Fruit fly (Drosophila melanogaster): ENCODE measurements around the gene RpS5a.
A peak's percentile ranks its signal among the peaks of the same experiment; 100 is the strongest.

Gene RpS5a

DNA sequence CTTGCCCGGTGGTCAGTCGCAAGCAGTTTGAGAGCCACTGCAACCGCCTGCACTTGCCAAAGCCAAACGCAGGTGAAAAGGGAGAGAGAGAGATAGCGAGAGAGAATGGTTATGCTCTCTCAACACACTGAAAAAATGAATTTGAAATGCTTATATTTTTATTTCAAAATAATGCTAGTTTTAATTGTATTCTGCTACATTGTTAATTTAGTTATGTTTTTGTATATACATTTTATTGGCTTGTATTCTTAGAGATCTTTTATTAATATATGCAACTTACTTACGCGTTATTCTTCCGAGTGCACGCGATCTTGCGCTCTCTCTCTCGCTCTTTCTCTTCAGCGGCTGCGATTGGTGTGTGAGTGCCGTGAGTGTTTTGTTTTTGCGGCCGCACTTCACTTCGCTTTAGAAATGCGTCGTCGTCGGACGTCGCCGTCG lies 30.4 kb upstream of the RpS5a start (continued):
- peak; percentile 94 for TF ChIP-seq nom (GFP tag; optimal IDR thresholded peaks at IDR 0.05)
- no peak for TF ChIP-seq nerfin-2 (GFP tag; IDR thresholded peaks at IDR 0.05; ENCODE audit: partially characterized antibody)
- no peak for TF ChIP-seq Hmr (GFP tag; optimal IDR thresholded peaks at IDR 0.05)
- TF ChIP-seq corto (GFP tag; optimal IDR thresholded peaks at IDR 0.05): peak; percentile 98
- TF ChIP-seq CG7928 (GFP tag; optimal IDR thresholded peaks at IDR 0.05): peak; percentile 64
- peak; percentile 99 for TF ChIP-seq sim (GFP tag; IDR thresholded peaks at IDR 0.05)
- TF ChIP-seq ro (GFP tag; IDR thresholded peaks at IDR 0.05): peak; percentile 98
- no peak for TF ChIP-seq disco-r (GFP tag; optimal IDR thresholded peaks at IDR 0.05)
- peak; percentile 97 for TF ChIP-seq CG15696 (tag; optimal IDR thresholded peaks at IDR 0.05)
- TF ChIP-seq CG10274 (GFP tag; optimal IDR thresholded peaks at IDR 0.05): peak; percentile 80
- TF ChIP-seq sr (GFP tag; IDR thresholded peaks at IDR 0.05): peak; percentile 91
- TF ChIP-seq vnd (GFP tag; IDR thresholded peaks at IDR 0.05; ENCODE audit: partially characterized antibody): no peak
- peak; percentile 96 for TF ChIP-seq GATAe (GFP tag; conservative IDR thresholded peaks at IDR 0.05)
- TF ChIP-seq nerfin-1 (tag; optimal IDR thresholded peaks at IDR 0.05): peak; percentile 97
- peak; percentile 99 for TF ChIP-seq CG10959 (GFP tag; IDR thresholded peaks at IDR 0.05)
- TF ChIP-seq crol (GFP tag; IDR thresholded peaks at IDR 0.05): peak; percentile 87
- TF ChIP-seq Atf-2 (GFP tag; optimal IDR thresholded peaks at IDR 0.05): no peak
- peak; percentile 70 for TF ChIP-seq bigmax (GFP tag; optimal IDR thresholded peaks at IDR 0.05)
- TF ChIP-seq Sry-δ (GFP tag; optimal IDR thresholded peaks at IDR 0.05): peak; percentile 51
- TF ChIP-seq cato (GFP tag; optimal IDR thresholded peaks at IDR 0.05; ENCODE audit: borderline replicate concordance): peak; percentile 97
- peak; percentile 77 for TF ChIP-seq en (GFP tag; optimal IDR thresholded peaks at IDR 0.05)
- TF ChIP-seq D (optimal IDR thresholded peaks at IDR 0.05): no peak
- peak; percentile 97 for TF ChIP-seq D (GFP tag; optimal IDR thresholded peaks at IDR 0.05)
- TF ChIP-seq al (GFP tag; IDR thresholded peaks at IDR 0.05): peak; percentile 97
- peak; percentile 65 for TF ChIP-seq abd-A (tag; optimal IDR thresholded peaks at IDR 0.05)
- TF ChIP-seq p53 (GFP tag; optimal IDR thresholded peaks at IDR 0.05): no peak
- TF ChIP-seq CG18599 (GFP tag; optimal IDR thresholded peaks at IDR 0.05): peak; percentile 98
- peak; percentile 85 for TF ChIP-seq CG13894 (tag; optimal IDR thresholded peaks at IDR 0.05)
- peak; percentile 83 for TF ChIP-seq esg (GFP tag; conservative IDR thresholded peaks at IDR 0.05)
- TF ChIP-seq gfzf (GFP tag; optimal IDR thresholded peaks at IDR 0.05): peak; percentile 2
- peak; percentile 91 for TF ChIP-seq CG13775 (GFP tag; optimal IDR thresholded peaks at IDR 0.05)
- TF ChIP-seq CG10366 (GFP tag; IDR thresholded peaks at IDR 0.05): peak; percentile 98
- no peak for TF ChIP-seq pita (GFP tag; optimal IDR thresholded peaks at IDR 0.05)
- TF ChIP-seq CG10543 (GFP tag; optimal IDR thresholded peaks at IDR 0.05): no peak
- TF ChIP-seq CG18764 (GFP tag; optimal IDR thresholded peaks at IDR 0.05): peak; percentile 95
- peak; percentile 98 for TF ChIP-seq CG32532 (GFP tag; IDR thresholded peaks at IDR 0.05)
- TF ChIP-seq unc-4 (GFP tag; IDR thresholded peaks at IDR 0.05; ENCODE audit: partially characterized antibody): no peak
- TF ChIP-seq CG2889 (GFP tag; IDR thresholded peaks at IDR 0.05): no peak
- TF ChIP-seq ewg (GFP tag; optimal IDR thresholded peaks at IDR 0.05): no peak
- TF ChIP-seq Nf-YA (GFP tag; IDR thresholded peaks at IDR 0.05): peak; percentile 98
- peak; percentile 71 for TF ChIP-seq CG2202 (tag; optimal IDR thresholded peaks at IDR 0.05)
- TF ChIP-seq CG12942 (GFP tag; optimal IDR thresholded peaks at IDR 0.05): no peak
- TF ChIP-seq Spps (tag; optimal IDR thresholded peaks at IDR 0.05): peak; percentile 97
- peak; percentile 86 for TF ChIP-seq schlank (tag; optimal IDR thresholded peaks at IDR 0.05)
- peak; percentile 99 for TF ChIP-seq bowl (GFP tag; IDR thresholded peaks at IDR 0.05)
- TF ChIP-seq eyg (GFP tag; optimal IDR thresholded peaks at IDR 0.05): peak; percentile 95
- no peak for TF ChIP-seq pho (GFP tag; optimal IDR thresholded peaks at IDR 0.05)
- peak; percentile 93 for TF ChIP-seq CG8359 (GFP tag; optimal IDR thresholded peaks at IDR 0.05; ENCODE audit: borderline replicate concordance)
- TF ChIP-seq CG4328 (GFP tag; optimal IDR thresholded peaks at IDR 0.05): peak; percentile 93
- no peak for TF ChIP-seq NfI (GFP tag; optimal IDR thresholded peaks at IDR 0.05)
- peak; percentile 89 for TF ChIP-seq yki (optimal IDR thresholded peaks at IDR 0.05)

Measured in whole organism, embryonic.